Worm (Caenorhabditis elegans) whole organism, L3 larva: ENCODE measurements around the gene ugt-13.

Source experiments
- ceh-16 ChIP-seq: sonication (generic microtip); optimal IDR thresholded peaks from 2 replicates; lab custom pipeline; 2017; ENCODE audit warnings: missing biosample characterization, missing genetic modification characterization
- ceh-28 ChIP-seq: fragments of 150-350 bp; optimal IDR thresholded peaks from 2 replicates; lab custom pipeline; 2014; ENCODE audit warnings: missing biosample characterization, missing genetic modification reagents, missing genetic modification characterization
- ceh-82 ChIP-seq: fragments of 150-350 bp; optimal IDR thresholded peaks from 2 replicates; lab custom pipeline; 2014; ENCODE audit warnings: missing biosample characterization, missing genetic modification characterization
- elt-1 ChIP-seq: fragments of 150-350 bp; optimal IDR thresholded peaks from 2 replicates; lab custom pipeline; 2014; ENCODE audit warnings: missing biosample characterization, missing genetic modification characterization
- elt-3 ChIP-seq, 3 experiments: fragments of 150-350 bp in 1 of 3; sonication (generic microtip) in 2 of 3; optimal IDR thresholded peaks; 2 replicates in 2 of 3; 4 replicates in 1 of 3; lab custom pipeline; 2014 to 2017; ENCODE audit warnings: missing biosample characterization in 3 of 3, missing genetic modification characterization in 3 of 3
- lin-39 ChIP-seq: fragments of 150-350 bp; optimal IDR thresholded peaks from 2 replicates; lab custom pipeline; 2018; ENCODE audit warnings: missing biosample characterization, missing genetic modification reagents, missing genetic modification characterization
- nhr-12 ChIP-seq: fragments of 150-350 bp; optimal IDR thresholded peaks from 2 replicates; lab custom pipeline; 2014; ENCODE audit warnings: missing biosample characterization, missing genetic modification characterization
- nhr-23 ChIP-seq: fragments of 150-350 bp; optimal IDR thresholded peaks from 2 replicates; lab custom pipeline; 2014; ENCODE audit warnings: missing biosample characterization, missing genetic modification reagents, missing genetic modification characterization
- nhr-76 ChIP-seq: fragments of 150-350 bp; sonication (generic microtip); optimal IDR thresholded peaks from 5 replicates; lab custom pipeline; 2014; ENCODE audit warnings: missing biosample characterization, missing genetic modification characterization
- pqm-1 ChIP-seq: fragments of 150-350 bp; optimal IDR thresholded peaks from 2 replicates; lab custom pipeline; 2017; ENCODE audit warnings: missing biosample characterization, missing genetic modification characterization, inconsistent platforms
- snpc-4 ChIP-seq: fragments of 150-350 bp; optimal IDR thresholded peaks from 2 replicates; lab custom pipeline; 2014; ENCODE audit warnings: missing biosample characterization, missing genetic modification characterization
- ztf-11 ChIP-seq: fragments of 150-350 bp; optimal IDR thresholded peaks from 2 replicates; lab custom pipeline; 2014; ENCODE audit warnings: missing biosample characterization, missing genetic modification characterization

ce11 chrV:4879251-4879650 lies 29.4 kb upstream of the ugt-13 start, which contains the start of gene T19H12.15:
- TF ChIP-seq nhr-12 (tag; lab: Kevin White, UChicago) (no peak), nhr-23 (tag; lab: Kevin White, UChicago) (no peak), pqm-1 (tag; lab: Kevin White, UChicago) (no peak), ceh-28 (no peak), ceh-82 (tag; lab: Kevin White, UChicago) (no peak), ztf-11 (no peak), nhr-76 (tag; lab: Kevin White, UChicago) (no peak), snpc-4 (no peak), elt-3 (tag; optimal IDR thresholded peaks at IDR 0.05; lab: Kevin White, UChicago) (no peak), ceh-16 (tag; lab: Kevin White, UChicago) (no peak), elt-1 (tag; lab: Kevin White, UChicago) (no peak), lin-39 (tag; lab: Kevin White, UChicago) (no peak)
